Worm (Caenorhabditis elegans) whole organism, young adult: Measurements from ENCODE around the gene F20B10.3.

Experiments
- B0336.3 ChIP-seq: fragments of 200-800 bp; sonication (Bioruptor generic); IDR thresholded peaks from 2 replicates; pipeline ENCODE4 v1.3.6; 2022; ENCODE audit warnings: missing genetic modification characterization, missing compliant biosample characterization
- D2030.7 ChIP-seq: fragments of 200-800 bp; sonication (Bioruptor generic); IDR thresholded peaks from 2 replicates; pipeline ENCODE4 v1.3.6; 2022; ENCODE audit warnings: missing genetic modification reagents, missing genetic modification characterization, missing compliant biosample characterization
- F23B12.7 ChIP-seq: sonication (generic microtip); optimal IDR thresholded peaks from 2 replicates; lab custom pipeline; 2017; ENCODE audit warnings: missing genetic modification characterization, mild to moderate bottlenecking, missing compliant biosample characterization, antibody characterized with exemption, moderate library complexity; ENCODE audit not compliant: insufficient read depth
- F49E8.2 ChIP-seq: sonication (generic microtip); optimal IDR thresholded peaks from 3 replicates; lab custom pipeline; 2017; ENCODE audit warnings: missing genetic modification characterization, mild to moderate bottlenecking, missing compliant biosample characterization, antibody characterized with exemption, moderate library complexity; ENCODE audit not compliant: insufficient read depth
- F57A8.1 ChIP-seq: fragments of 200-800 bp; sonication (Bioruptor generic); optimal IDR thresholded peaks from 2 replicates; lab custom pipeline; 2018; ENCODE audit warnings: mild to moderate bottlenecking, missing genetic modification characterization, moderate library complexity, missing compliant biosample characterization
- F57C9.4 ChIP-seq: sonication (generic microtip); optimal IDR thresholded peaks from 2 replicates; lab custom pipeline; 2017; ENCODE audit warnings: mild to moderate bottlenecking, missing genetic modification characterization, missing compliant biosample characterization
- K12H6.12 ChIP-seq: fragments of 200-800 bp; sonication (Bioruptor generic); optimal IDR thresholded peaks from 2 replicates; lab custom pipeline; 2018; ENCODE audit warnings: mild to moderate bottlenecking, missing genetic modification characterization, missing compliant biosample characterization
- T07F8.4 ChIP-seq: sonication (generic microtip); optimal IDR thresholded peaks from 2 replicates; lab custom pipeline; 2016; ENCODE audit warnings: mild to moderate bottlenecking, missing genetic modification characterization, moderate library complexity, missing compliant biosample characterization
- Y67H2A.10 ChIP-seq: fragments of 200-800 bp; sonication (Bioruptor generic); conservative IDR thresholded peaks from 2 replicates; pipeline ENCODE4 v1.3.6; 2022; ENCODE audit warnings: missing genetic modification reagents, missing genetic modification characterization, missing compliant biosample characterization
- Y95B8A.8 ChIP-seq: fragments of 200-800 bp; sonication (Bioruptor generic); IDR thresholded peaks from 2 replicates; pipeline ENCODE4 v1.3.6; 2022; ENCODE audit warnings: missing genetic modification reagents, missing genetic modification characterization, missing compliant biosample characterization
- ZK185.1 ChIP-seq: sonication (generic microtip); optimal IDR thresholded peaks from 2 replicates; lab custom pipeline; 2016; ENCODE audit warnings: mild to moderate bottlenecking, missing genetic modification characterization, missing compliant biosample characterization; ENCODE audit not compliant: poor library complexity, severe bottlenecking
- bed-2 ChIP-seq: fragments of 200-800 bp; sonication (Bioruptor generic); IDR thresholded peaks from 2 replicates; pipeline ENCODE4 v1.3.6; 2022; ENCODE audit warnings: missing genetic modification reagents, missing genetic modification characterization, missing compliant biosample characterization
- ccch-3 ChIP-seq: fragments of 200-800 bp; sonication (Bioruptor generic); optimal IDR thresholded peaks from 2 replicates; lab custom pipeline; 2018; ENCODE audit warnings: mild to moderate bottlenecking, missing genetic modification characterization, missing compliant biosample characterization
- cebp-1 ChIP-seq, 2 experiments: fragments of 200-800 bp in 1 of 2; sonication (Bioruptor generic) in 1 of 2; sonication (generic microtip) in 1 of 2; IDR thresholded peaks in 1 of 2; optimal IDR thresholded peaks in 1 of 2; 2 replicates each; pipeline versions ENCODE4 v1.3.6 to Lab custom; 2017 to 2022; ENCODE audit warnings: missing compliant biosample characterization in 2 of 2, missing genetic modification characterization in 2 of 2, mild to moderate bottlenecking in 1 of 2, missing genetic modification reagents in 1 of 2, moderate library complexity in 1 of 2
- ceh-100 ChIP-seq: fragments of 200-800 bp; sonication (Bioruptor generic); IDR thresholded peaks from 2 replicates; pipeline ENCODE4 v1.3.6; 2022; ENCODE audit warnings: missing genetic modification reagents, missing genetic modification characterization, missing compliant biosample characterization
- ceh-27 ChIP-seq: fragments of 200-800 bp; sonication (Bioruptor generic); optimal IDR thresholded peaks from 2 replicates; lab custom pipeline; 2018; ENCODE audit warnings: mild to moderate bottlenecking, missing genetic modification characterization, moderate library complexity, missing compliant biosample characterization
- chd-7 ChIP-seq: sonication (generic microtip); optimal IDR thresholded peaks from 2 replicates; lab custom pipeline; 2016; ENCODE audit warnings: mild to moderate bottlenecking, missing genetic modification characterization, moderate library complexity, missing compliant biosample characterization
- dox-1 ChIP-seq: fragments of 200-800 bp; sonication (Bioruptor generic); IDR thresholded peaks from 2 replicates; pipeline ENCODE4 v1.3.6; 2022; ENCODE audit warnings: missing genetic modification reagents, missing genetic modification characterization, missing compliant biosample characterization
- dpff-1 ChIP-seq: sonication (generic microtip); optimal IDR thresholded peaks from 2 replicates; lab custom pipeline; 2017; ENCODE audit warnings: mild to moderate bottlenecking, missing genetic modification characterization, missing compliant biosample characterization
- egl-18 ChIP-seq: fragments of 200-800 bp; sonication (Bioruptor generic); IDR thresholded peaks from 2 replicates; pipeline ENCODE4 v1.3.6; 2022; ENCODE audit warnings: missing genetic modification reagents, missing genetic modification characterization, missing compliant biosample characterization
- fkh-3 ChIP-seq: sonication (generic microtip); optimal IDR thresholded peaks from 2 replicates; lab custom pipeline; 2016; ENCODE audit warnings: mild to moderate bottlenecking, missing genetic modification characterization, missing compliant biosample characterization
- hlh-12 ChIP-seq: sonication (generic microtip); optimal IDR thresholded peaks from 2 replicates; lab custom pipeline; 2016; ENCODE audit warnings: missing genetic modification characterization, missing compliant biosample characterization
- hmg-1.2 ChIP-seq: fragments of 200-800 bp; sonication (Bioruptor generic); IDR thresholded peaks from 2 replicates; pipeline ENCODE4 v1.3.6; 2022; ENCODE audit warnings: missing genetic modification reagents, missing genetic modification characterization, missing compliant biosample characterization
- hrde-1 ChIP-seq: sonication (generic microtip); optimal IDR thresholded peaks from 2 replicates; lab custom pipeline; 2016; ENCODE audit warnings: missing genetic modification characterization, mild to moderate bottlenecking, missing compliant biosample characterization, moderate library complexity, missing genotype, missing genetic modification reagents, borderline replicate concordance
- let-607 ChIP-seq, 2 experiments: fragments of 200-800 bp in 1 of 2; sonication (Bioruptor generic) in 1 of 2; sonication (generic microtip) in 1 of 2; optimal IDR thresholded peaks; 2 replicates each; lab custom pipeline; 2016 to 2018; ENCODE audit warnings: mild to moderate bottlenecking in 2 of 2, missing compliant biosample characterization in 2 of 2, missing genetic modification characterization in 2 of 2, moderate library complexity in 2 of 2, missing genotype in 1 of 2
- lsl-1 ChIP-seq: fragments of 200-800 bp; sonication (Bioruptor generic); optimal IDR thresholded peaks from 2 replicates; lab custom pipeline; 2018; ENCODE audit warnings: mild to moderate bottlenecking, missing genetic modification characterization, moderate library complexity, missing compliant biosample characterization
- madf-6 ChIP-seq: fragments of 200-800 bp; sonication (Bioruptor generic); IDR thresholded peaks from 2 replicates; pipeline ENCODE4 v1.3.6; 2022; ENCODE audit warnings: missing genetic modification reagents, missing genetic modification characterization, missing compliant biosample characterization
- madf-8 ChIP-seq: fragments of 200-800 bp; sonication (Bioruptor generic); conservative IDR thresholded peaks from 2 replicates; pipeline ENCODE4 v1.3.6; 2022; ENCODE audit warnings: missing genetic modification reagents, missing genetic modification characterization, missing compliant biosample characterization
- mes-4 ChIP-seq: sonication (generic microtip); optimal IDR thresholded peaks from 2 replicates; lab custom pipeline; 2016; ENCODE audit warnings: missing genotype, missing genetic modification characterization, missing compliant biosample characterization
- nfya-2 ChIP-seq: fragments of 200-800 bp; sonication (Bioruptor generic); IDR thresholded peaks from 2 replicates; pipeline ENCODE4 v1.3.6; 2022; ENCODE audit warnings: missing genetic modification reagents, missing genetic modification characterization, missing compliant biosample characterization
- nfyb-1 ChIP-seq: fragments of 200-800 bp; sonication (Bioruptor generic); IDR thresholded peaks from 2 replicates; pipeline ENCODE4 v1.3.6; 2022; ENCODE audit warnings: missing genetic modification reagents, missing genetic modification characterization, missing compliant biosample characterization
- nhr-80 ChIP-seq: sonication (generic microtip); optimal IDR thresholded peaks from 2 replicates; lab custom pipeline; 2016; ENCODE audit warnings: missing genetic modification characterization, missing compliant biosample characterization
- pbrm-1 ChIP-seq: fragments of 200-800 bp; sonication (Bioruptor generic); IDR thresholded peaks from 2 replicates; pipeline ENCODE4 v1.3.6; 2022; ENCODE audit warnings: missing genetic modification reagents, missing genetic modification characterization, missing compliant biosample characterization
- repo-1 ChIP-seq: sonication (generic microtip); optimal IDR thresholded peaks from 2 replicates; lab custom pipeline; 2017; ENCODE audit warnings: mild to moderate bottlenecking, missing genetic modification characterization, missing compliant biosample characterization
- snpc-1.3 ChIP-seq: sonication (generic microtip); optimal IDR thresholded peaks from 2 replicates; lab custom pipeline; 2017; ENCODE audit warnings: missing genetic modification characterization, mild to moderate bottlenecking, missing compliant biosample characterization, antibody characterized with exemption, moderate library complexity, missing genotype, missing genetic modification reagents; ENCODE audit not compliant: insufficient read depth
- snpc-4 ChIP-seq, 5 experiments: fragments of 150-350 bp in 1 of 5; sonication (generic microtip) in 4 of 5; optimal IDR thresholded peaks; 2 replicates each; lab custom pipeline; 2014 to 2018; ENCODE audit warnings: missing genetic modification characterization in 5 of 5, missing biosample characterization in 3 of 5, antibody characterized with exemption in 2 of 5, mild to moderate bottlenecking in 2 of 5, missing compliant biosample characterization in 2 of 5, missing genotype in 2 of 5, moderate library complexity in 2 of 5, missing genetic modification reagents in 1 of 5
- sptf-2 ChIP-seq: fragments of 200-800 bp; sonication (Bioruptor generic); optimal IDR thresholded peaks from 2 replicates; lab custom pipeline; 2018; ENCODE audit warnings: mild to moderate bottlenecking, missing genetic modification characterization, missing compliant biosample characterization
- tlf-1 ChIP-seq: fragments of 200-800 bp; sonication (Bioruptor generic); optimal IDR thresholded peaks from 2 replicates; lab custom pipeline; 2018; ENCODE audit warnings: mild to moderate bottlenecking, missing genetic modification characterization, missing compliant biosample characterization
- unc-62 ChIP-seq: fragments of 150-350 bp; optimal IDR thresholded peaks from 2 replicates; lab custom pipeline; 2014; ENCODE audit warnings: missing biosample characterization, missing genetic modification reagents, missing genetic modification characterization
- zfh-2 ChIP-seq: fragments of 200-800 bp; sonication (Bioruptor generic); conservative IDR thresholded peaks from 2 replicates; pipeline ENCODE4 v1.3.6; 2022; ENCODE audit warnings: missing genetic modification reagents, missing genetic modification characterization, missing compliant biosample characterization
- ztf-22 ChIP-seq: fragments of 200-800 bp; sonication (Bioruptor generic); optimal IDR thresholded peaks from 2 replicates; lab custom pipeline; 2018; ENCODE audit warnings: mild to moderate bottlenecking, missing genetic modification characterization, moderate library complexity, missing compliant biosample characterization

The F20B10.3 gene

DNA sequence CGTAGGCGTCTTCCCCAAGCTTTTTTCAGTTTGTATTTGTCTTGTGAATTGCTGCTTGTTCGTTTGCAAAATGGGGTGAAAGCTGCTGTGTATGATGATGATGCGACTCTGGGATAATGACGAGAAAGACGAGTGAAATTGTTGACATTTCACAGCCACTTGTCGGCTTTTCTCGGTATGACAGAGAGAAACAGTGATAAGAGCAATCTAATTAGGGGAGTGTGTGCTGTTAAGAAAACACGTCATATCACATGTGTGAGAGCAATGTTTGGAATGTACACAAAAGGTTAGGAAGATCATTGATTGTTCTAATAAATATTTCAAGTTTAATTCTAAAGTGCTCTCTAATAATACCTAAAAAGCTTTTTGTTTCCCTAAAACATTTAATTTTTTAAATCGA is 29.6 kb downstream of the F20B10.3 start (continued):
- TF ChIP-seq Y95B8A.8 (GFP tag; lab: Robert Waterston, UW): 0 out of 2 replicates have a peak, but pooled peaks have one; percentile 23
- no peak for TF ChIP-seq bed-2 (GFP tag; lab: Robert Waterston, UW)
- TF ChIP-seq nhr-80: peak; percentile 38
- peak; percentile 39 for TF ChIP-seq chd-7
- peak; percentile 39 for TF ChIP-seq unc-62
- no peak for TF ChIP-seq sptf-2 (GFP tag; lab: Kevin White, UChicago)
- TF ChIP-seq snpc-4 (GFP tag; optimal IDR thresholded peaks at IDR 0.05; lab: Kevin White, UChicago): no peak
- TF ChIP-seq snpc-4 (tag; optimal IDR thresholded peaks at IDR 0.05; lab: Kevin White, UChicago): no peak
- no peak for TF ChIP-seq egl-18 (GFP tag; lab: Robert Waterston, UW)
- no peak for TF ChIP-seq madf-8 (GFP tag; lab: Robert Waterston, UW)
- no peak for TF ChIP-seq Y67H2A.10 (GFP tag; lab: Robert Waterston, UW)
- 0 out of 2 replicates have a peak, but pooled peaks have one; percentile 15 for TF ChIP-seq pbrm-1 (GFP tag; lab: Robert Waterston, UW)

DNA sequence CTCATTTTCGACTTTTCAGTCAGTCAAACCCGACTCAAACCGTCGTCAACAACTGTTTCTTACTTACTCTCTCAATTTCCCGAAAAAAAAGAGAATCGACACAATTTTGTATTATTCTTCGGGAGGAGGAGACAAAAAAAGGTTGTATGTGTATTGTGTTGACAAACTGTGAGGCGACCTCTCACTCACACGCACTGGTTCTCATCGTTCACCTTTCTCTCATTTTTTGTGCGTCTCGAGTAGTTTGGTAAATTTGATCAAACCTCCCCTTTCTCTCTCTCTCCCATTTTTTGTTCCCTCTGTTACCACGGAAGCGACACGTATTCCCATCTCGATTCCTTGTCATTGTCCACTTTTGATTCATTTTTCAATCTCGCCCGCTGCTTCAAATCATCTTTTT is 30.8 kb downstream of the F20B10.3 start:
- no peak for TF ChIP-seq T07F8.4 (tag; lab: Kevin White, UChicago)
- peak; percentile 53 for TF ChIP-seq ceh-27 (GFP tag; lab: Kevin White, UChicago)
- TF ChIP-seq nfyb-1: 0 out of 2 replicates have a peak, but pooled peaks have one; percentile 28

DNA sequence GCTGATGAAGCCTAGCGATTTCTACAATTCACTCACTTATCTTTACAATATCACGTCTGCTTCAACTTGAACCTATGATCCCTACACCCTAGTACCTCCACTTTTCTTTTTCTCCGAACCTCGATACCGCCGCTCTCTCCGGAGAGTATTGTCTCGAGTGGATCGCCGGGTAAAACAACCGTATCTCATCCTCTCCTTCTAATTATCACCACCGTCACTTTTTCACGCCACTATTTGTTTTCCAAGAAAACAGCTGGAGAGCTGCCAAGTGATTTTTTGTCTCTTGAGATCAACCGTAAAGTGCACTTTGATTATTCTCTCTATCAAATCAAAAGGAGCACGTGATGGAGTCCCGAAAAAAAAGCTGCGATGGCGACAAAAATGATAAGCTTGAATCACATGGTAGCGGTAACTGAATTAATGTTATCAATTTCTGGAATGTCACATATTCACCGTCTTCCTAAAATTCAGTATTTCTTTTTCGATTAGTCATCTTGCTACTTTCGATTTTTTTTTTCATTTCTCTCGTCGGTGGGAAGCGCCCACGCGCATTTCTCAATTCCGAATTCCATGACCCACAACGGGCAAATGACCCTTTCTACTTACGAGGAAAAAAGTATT is 31.6 kb downstream of the F20B10.3 start:
- no peak for TF ChIP-seq D2030.7 (GFP tag; lab: Robert Waterston, UW)
- TF ChIP-seq dpff-1: no peak
- TF ChIP-seq repo-1: no peak
- TF ChIP-seq snpc-1.3 (tag; lab: Kevin White, UChicago): no peak
- no peak for TF ChIP-seq F23B12.7
- no peak for TF ChIP-seq T07F8.4 (tag; lab: Kevin White, UChicago)
- peak; percentile 66 for TF ChIP-seq nhr-80
- TF ChIP-seq hlh-12 (tag; lab: Kevin White, UChicago): no peak
- TF ChIP-seq ceh-100 (GFP tag; lab: Robert Waterston, UW): no peak
- peak; percentile 64 for TF ChIP-seq B0336.3 (GFP tag; lab: Robert Waterston, UW)
- TF ChIP-seq nfya-2 (GFP tag; lab: Robert Waterston, UW): no peak
- no peak for TF ChIP-seq K12H6.12 (tag; lab: Kevin White, UChicago)
- TF ChIP-seq egl-18 (GFP tag; lab: Robert Waterston, UW): no peak
- TF ChIP-seq zfh-2 (GFP tag; lab: Robert Waterston, UW): no peak
- TF ChIP-seq ceh-27 (GFP tag; lab: Kevin White, UChicago): no peak
- TF ChIP-seq cebp-1 (GFP tag; IDR thresholded peaks at IDR 0.05; lab: Robert Waterston, UW): no peak
- peak; percentile 43 for TF ChIP-seq cebp-1 (tag; optimal IDR thresholded peaks at IDR 0.05; lab: Kevin White, UChicago)
- no peak for TF ChIP-seq hmg-1.2 (GFP tag; lab: Robert Waterston, UW)
- no peak for TF ChIP-seq hrde-1 (tag; lab: Kevin White, UChicago)
- no peak for TF ChIP-seq sptf-2 (GFP tag; lab: Kevin White, UChicago)
- TF ChIP-seq F57C9.4: no peak
- TF ChIP-seq ZK185.1 (tag; lab: Kevin White, UChicago): no peak
- TF ChIP-seq ccch-3 (GFP tag; lab: Kevin White, UChicago): no peak
- no peak for TF ChIP-seq F49E8.2
- no peak for TF ChIP-seq lsl-1
- TF ChIP-seq mes-4 (tag; lab: Kevin White, UChicago): no peak
- no peak for TF ChIP-seq tlf-1 (GFP tag; lab: Kevin White, UChicago)
- no peak for TF ChIP-seq snpc-4 (GFP tag; optimal IDR thresholded peaks at IDR 0.05; lab: Kevin White, UChicago)
- TF ChIP-seq snpc-4 (tag; optimal IDR thresholded peaks at IDR 0.05; lab: Kevin White, UChicago): no peak
- peak in 1 of 2 experiments; percentile 18 for TF ChIP-seq let-607 (tag; optimal IDR thresholded peaks at IDR 0.05; lab: Kevin White, UChicago)
- TF ChIP-seq fkh-3 (tag; lab: Kevin White, UChicago): no peak
- TF ChIP-seq madf-6: no peak
- TF ChIP-seq ztf-22 (GFP tag; lab: Kevin White, UChicago): no peak
- 0 out of 2 replicates have a peak, but pooled peaks have one; percentile 5 for TF ChIP-seq dox-1 (GFP tag; lab: Robert Waterston, UW)
- TF ChIP-seq F57A8.1 (GFP tag; lab: Kevin White, UChicago): no peak
